Worm (Caenorhabditis elegans) whole organism, L2 larva: ENCODE results near the gene F41H10.4.

Source experiments
- C34F6.9 ChIP-seq: fragments of 150-350 bp; optimal IDR thresholded peaks from 2 replicates; lab custom pipeline; 2014; ENCODE audit warnings: missing biosample characterization, missing genetic modification characterization
- F13H6.1 ChIP-seq: sonication (generic microtip); optimal IDR thresholded peaks from 2 replicates; lab custom pipeline; 2016; ENCODE audit warnings: missing genetic modification characterization, missing compliant biosample characterization
- Y55F3AM.14 ChIP-seq: fragments of 200-800 bp; sonication (Bioruptor generic); optimal IDR thresholded peaks from 2 replicates; lab custom pipeline; 2018; ENCODE audit warnings: mild to moderate bottlenecking, missing genetic modification characterization, missing compliant biosample characterization
- ZK546.5 ChIP-seq: sonication (generic microtip); optimal IDR thresholded peaks from 2 replicates; lab custom pipeline; 2017; ENCODE audit warnings: missing biosample characterization, missing genetic modification characterization
- alr-1 ChIP-seq: fragments of 150-350 bp; optimal IDR thresholded peaks from 2 replicates; lab custom pipeline; 2014; ENCODE audit warnings: missing biosample characterization, missing genetic modification characterization
- aly-2 ChIP-seq: fragments of 150-350 bp; optimal IDR thresholded peaks from 2 replicates; lab custom pipeline; 2014; ENCODE audit warnings: missing biosample characterization, missing genetic modification characterization
- ama-1 ChIP-seq: fragments of 150-350 bp; optimal IDR thresholded peaks from 2 replicates; lab custom pipeline; 2018; ENCODE audit warnings: inconsistent platforms
- blmp-1 ChIP-seq: sonication (generic microtip); optimal IDR thresholded peaks from 2 replicates; lab custom pipeline; 2017; ENCODE audit warnings: missing genetic modification characterization, mild to moderate bottlenecking, missing compliant biosample characterization, antibody characterized with exemption, moderate library complexity; ENCODE audit not compliant: insufficient read depth
- crh-2 ChIP-seq: sonication (generic microtip); optimal IDR thresholded peaks from 2 replicates; lab custom pipeline; 2017; ENCODE audit warnings: missing biosample characterization, missing genetic modification characterization
- dmd-4 ChIP-seq: sonication (generic microtip); optimal IDR thresholded peaks from 2 replicates; lab custom pipeline; 2017; ENCODE audit warnings: missing biosample characterization, missing genetic modification characterization
- egl-27 ChIP-seq: sonication (generic microtip); optimal IDR thresholded peaks from 3 replicates; lab custom pipeline; 2017; ENCODE audit warnings: missing biosample characterization, missing genetic modification reagents, missing genetic modification characterization
- elt-1 ChIP-seq: fragments of 150-350 bp; optimal IDR thresholded peaks from 2 replicates; lab custom pipeline; 2014; ENCODE audit warnings: missing biosample characterization, missing genetic modification characterization
- elt-3 ChIP-seq: sonication (generic microtip); optimal IDR thresholded peaks from 2 replicates; lab custom pipeline; 2017; ENCODE audit warnings: missing biosample characterization, missing genetic modification characterization
- fos-1 ChIP-seq: fragments of 150-350 bp; optimal IDR thresholded peaks from 2 replicates; lab custom pipeline; 2014; ENCODE audit warnings: missing biosample characterization, missing genetic modification characterization
- gmeb-1 ChIP-seq: fragments of 150-350 bp; optimal IDR thresholded peaks from 2 replicates; lab custom pipeline; 2014; ENCODE audit warnings: missing biosample characterization, missing genetic modification characterization
- lin-11 ChIP-seq: fragments of 150-350 bp; sonication (generic microtip); optimal IDR thresholded peaks from 2 replicates; lab custom pipeline; 2014; ENCODE audit warnings: missing biosample characterization, missing genetic modification characterization, inconsistent platforms, mixed read lengths
- lin-13 ChIP-seq: fragments of 150-350 bp; optimal IDR thresholded peaks from 2 replicates; lab custom pipeline; 2014; ENCODE audit warnings: missing biosample characterization, missing genetic modification reagents, missing genetic modification characterization
- lin-39 ChIP-seq: fragments of 150-350 bp; optimal IDR thresholded peaks from 2 replicates; lab custom pipeline; 2014; ENCODE audit warnings: missing biosample characterization, missing genetic modification reagents, missing genetic modification characterization
- mab-5 ChIP-seq: fragments of 150-350 bp; optimal IDR thresholded peaks from 2 replicates; lab custom pipeline; 2014; ENCODE audit warnings: missing biosample characterization, missing genetic modification characterization
- mdl-1 ChIP-seq, 2 experiments: fragments of 150-350 bp in 1 of 2; sonication (generic microtip) in 1 of 2; optimal IDR thresholded peaks; 2 replicates each; lab custom pipeline; 2017; ENCODE audit warnings: missing biosample characterization in 2 of 2, missing genetic modification characterization in 2 of 2
- nhr-10 ChIP-seq: sonication (generic microtip); optimal IDR thresholded peaks from 2 replicates; lab custom pipeline; 2017; ENCODE audit warnings: missing biosample characterization, missing genetic modification characterization
- nhr-12 ChIP-seq: fragments of 150-350 bp; optimal IDR thresholded peaks from 2 replicates; lab custom pipeline; 2014; ENCODE audit warnings: missing biosample characterization, missing genetic modification characterization
- nhr-129 ChIP-seq: fragments of 150-350 bp; optimal IDR thresholded peaks from 2 replicates; lab custom pipeline; 2014; ENCODE audit warnings: missing biosample characterization, missing genetic modification characterization
- nhr-21 ChIP-seq: fragments of 150-350 bp; optimal IDR thresholded peaks from 2 replicates; lab custom pipeline; 2014; ENCODE audit warnings: missing biosample characterization, missing genetic modification characterization
- nhr-23 ChIP-seq: fragments of 150-350 bp; optimal IDR thresholded peaks from 2 replicates; lab custom pipeline; 2014; ENCODE audit warnings: missing biosample characterization, missing genetic modification reagents, missing genetic modification characterization
- nhr-237 ChIP-seq: fragments of 150-350 bp; optimal IDR thresholded peaks from 2 replicates; lab custom pipeline; 2014; ENCODE audit warnings: missing biosample characterization, missing genetic modification characterization
- nhr-25 ChIP-seq: fragments of 150-350 bp; sonication (generic microtip); optimal IDR thresholded peaks from 3 replicates; lab custom pipeline; 2014; ENCODE audit warnings: missing biosample characterization, missing genetic modification characterization
- nhr-6 ChIP-seq: fragments of 150-350 bp; optimal IDR thresholded peaks from 2 replicates; lab custom pipeline; 2014; ENCODE audit warnings: missing biosample characterization, missing genetic modification characterization
- peb-1 ChIP-seq: fragments of 150-350 bp; optimal IDR thresholded peaks from 2 replicates; lab custom pipeline; 2014; ENCODE audit warnings: missing biosample characterization, missing genetic modification characterization
- sem-4 ChIP-seq: fragments of 150-350 bp; optimal IDR thresholded peaks from 2 replicates; lab custom pipeline; 2014; ENCODE audit warnings: missing biosample characterization, missing genetic modification reagents, missing genetic modification characterization
- skn-1 ChIP-seq: sonication (generic microtip); optimal IDR thresholded peaks from 2 replicates; lab custom pipeline; 2017; ENCODE audit warnings: missing biosample characterization, missing genetic modification characterization
- sma-3 ChIP-seq: sonication (generic microtip); optimal IDR thresholded peaks from 2 replicates; lab custom pipeline; 2016; ENCODE audit warnings: missing genetic modification reagents, missing genetic modification characterization, missing compliant biosample characterization
- sma-9 ChIP-seq, 2 experiments: fragments of 150-350 bp in 1 of 2; sonication (generic microtip) in 1 of 2; optimal IDR thresholded peaks; 2 replicates each; lab custom pipeline; 2014 to 2016; ENCODE audit warnings: missing genetic modification characterization in 2 of 2, mild to moderate bottlenecking in 1 of 2, missing biosample characterization in 1 of 2, missing compliant biosample characterization in 1 of 2, missing genetic modification reagents in 1 of 2, moderate library complexity in 1 of 2
- snpc-4 ChIP-seq: fragments of 150-350 bp; optimal IDR thresholded peaks from 2 replicates; lab custom pipeline; 2014; ENCODE audit warnings: missing biosample characterization, missing genetic modification characterization
- unc-39 ChIP-seq: fragments of 150-350 bp; optimal IDR thresholded peaks from 2 replicates; lab custom pipeline; 2014; ENCODE audit warnings: missing biosample characterization, missing genetic modification characterization
- unc-55 ChIP-seq: fragments of 150-350 bp; sonication (generic microtip); optimal IDR thresholded peaks from 3 replicates; lab custom pipeline; 2014; ENCODE audit warnings: missing biosample characterization, missing genetic modification reagents, missing genetic modification characterization
- zag-1 ChIP-seq: fragments of 150-350 bp; optimal IDR thresholded peaks from 2 replicates; lab custom pipeline; 2014; ENCODE audit warnings: missing biosample characterization, missing genetic modification characterization
- ztf-1 ChIP-seq: fragments of 200-800 bp; sonication (Bioruptor generic); conservative IDR thresholded peaks from 2 replicates; pipeline ENCODE4 v1.3.6; 2022; ENCODE audit warnings: missing genetic modification characterization, missing compliant biosample characterization
- ztf-11 ChIP-seq: sonication (generic microtip); optimal IDR thresholded peaks from 2 replicates; lab custom pipeline; 2017; ENCODE audit warnings: missing biosample characterization, missing genetic modification characterization

The F41H10.4 gene

DNA sequence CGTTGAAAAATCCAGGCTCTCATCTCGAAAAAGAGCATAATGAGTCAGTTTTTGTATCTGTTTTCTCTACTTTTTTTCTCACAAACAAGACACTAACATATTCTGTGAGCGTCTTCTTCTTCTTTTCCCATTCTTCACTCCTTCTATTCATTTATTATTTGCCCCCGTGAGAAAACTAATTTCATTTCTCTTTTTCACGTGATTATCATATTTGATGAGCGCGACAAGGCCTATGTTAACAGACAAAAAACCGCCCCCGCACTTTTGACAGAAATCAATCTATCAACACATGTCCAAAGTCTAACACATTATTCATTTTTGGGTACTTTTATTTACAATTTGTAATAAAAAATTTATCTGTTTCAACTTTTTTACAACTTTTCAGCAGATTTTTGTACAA, 26.7 kb upstream of the F41H10.4 start:
- TF ChIP-seq nhr-21 (no peak), ztf-11 (no peak), elt-3 (no peak), snpc-4 (tag; lab: Kevin White, UChicago) (no peak), alr-1 (no peak), lin-39 (no peak), dmd-4 (tag; lab: Kevin White, UChicago) (no peak), nhr-23 (no peak), nhr-237 (no peak), gmeb-1 (tag; lab: Kevin White, UChicago) (no peak), mdl-1 (tag; optimal IDR thresholded peaks at IDR 0.05; lab: Kevin White, UChicago) (no peak), sma-9 (GFP tag; optimal IDR thresholded peaks at IDR 0.05; lab: Kevin White, UChicago) (peak; percentile 8), sma-9 (tag; optimal IDR thresholded peaks at IDR 0.05; lab: Kevin White, UChicago) (no peak), fos-1 (tag; lab: Kevin White, UChicago) (no peak), zag-1 (no peak), unc-39 (tag; lab: Kevin White, UChicago) (no peak), lin-13 (GFP tag; lab: Kevin White, UChicago) (no peak), egl-27 (tag; lab: Kevin White, UChicago) (no peak), nhr-129 (tag; lab: Kevin White, UChicago) (no peak), sem-4 (tag; lab: Kevin White, UChicago) (no peak), peb-1 (no peak), F13H6.1 (no peak), blmp-1 (peak; percentile 3), elt-1 (tag; lab: Kevin White, UChicago) (no peak), skn-1 (tag; lab: Kevin White, UChicago) (no peak), lin-11 (tag; lab: Kevin White, UChicago) (no peak), C34F6.9 (no peak), ztf-1 (no peak), nhr-6 (tag; lab: Kevin White, UChicago) (no peak), nhr-10 (tag; lab: Kevin White, UChicago) (no peak), nhr-25 (tag; lab: Kevin White, UChicago) (peak; percentile 4), unc-55 (GFP tag; lab: Kevin White, UChicago) (no peak), sma-3 (peak; percentile 18), ZK546.5 (tag; lab: Kevin White, UChicago) (no peak), Y55F3AM.14 (GFP tag; lab: Kevin White, UChicago) (no peak), crh-2 (tag; lab: Kevin White, UChicago) (peak; percentile 4)

DNA sequence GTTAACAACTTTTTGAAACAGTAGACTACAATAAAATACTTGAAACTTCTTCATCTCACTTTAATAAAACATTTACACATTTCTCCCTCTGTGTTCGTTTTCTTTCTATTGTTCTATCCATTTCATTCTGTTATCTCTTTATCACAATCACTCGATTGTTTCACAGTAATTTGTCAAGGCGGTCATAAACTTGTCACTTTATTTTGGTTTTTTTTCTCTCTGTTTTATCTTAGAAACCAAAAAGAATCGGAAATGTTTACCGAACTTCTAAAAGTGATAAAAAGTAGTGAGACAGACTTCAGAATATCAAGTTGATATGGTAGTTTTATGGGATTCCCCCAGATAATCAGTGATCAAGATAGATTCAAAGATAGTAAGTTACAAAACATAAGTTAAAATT, 25.1 kb upstream of the F41H10.4 start, which contains the start of gene Y4C6B.2:
Gene Y4C6B.2 (plus strand): TSS at position 320 of the 400 bp plus-strand sequence.
- no peak for TF ChIP-seq nhr-21
- no peak for TF ChIP-seq ama-1 (lab: Kevin White, UChicago)
- no peak for TF ChIP-seq ztf-1
- TF ChIP-seq aly-2, result no peak
- no peak for TF ChIP-seq sma-9 (GFP tag; optimal IDR thresholded peaks at IDR 0.05; lab: Kevin White, UChicago)
- no peak for TF ChIP-seq sma-9 (tag; optimal IDR thresholded peaks at IDR 0.05; lab: Kevin White, UChicago)
- no peak for TF ChIP-seq nhr-12 (tag; lab: Kevin White, UChicago)

DNA sequence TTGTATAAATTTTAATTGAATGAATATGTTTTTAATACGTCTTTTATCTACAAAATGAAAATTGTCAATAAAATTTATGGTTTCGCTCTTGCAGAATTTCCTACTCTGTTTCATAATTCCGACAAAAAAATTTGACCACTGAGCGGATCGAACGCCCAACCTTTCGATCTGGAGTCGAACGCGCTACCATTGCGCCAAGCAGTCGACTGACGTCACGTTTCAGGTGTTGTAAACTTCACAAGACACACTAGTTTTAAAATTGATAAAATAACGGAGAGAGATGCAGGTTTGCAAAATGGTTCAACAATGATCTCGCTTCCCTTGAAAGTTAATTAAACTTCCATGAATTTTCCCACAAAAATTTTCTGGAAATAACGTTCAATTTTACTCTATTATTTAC, 20.2 kb upstream of the F41H10.4 start:
- TF ChIP-seq lin-13 (GFP tag; lab: Kevin White, UChicago), result peak; percentile 24
- peak; percentile 60 for TF ChIP-seq sma-3
- peak; percentile 13 for TF ChIP-seq fos-1 (tag; lab: Kevin White, UChicago)
- no peak for TF ChIP-seq peb-1
- TF ChIP-seq mab-5 (tag; lab: Kevin White, UChicago), result no peak
- TF ChIP-seq crh-2 (tag; lab: Kevin White, UChicago), result peak; percentile 48
